Worm (Caenorhabditis elegans) whole organism, mixed stage, embryonic: ENCODE data around the gene nmr-1.

Experiments used
- M03D4.4 ChIP-seq: sonication (generic microtip); optimal IDR thresholded peaks from 2 replicates; lab custom pipeline; 2017; ENCODE audit warnings: mild to moderate bottlenecking, missing genetic modification characterization, missing compliant biosample characterization
- blmp-1 ChIP-seq: fragments of 150-350 bp; optimal IDR thresholded peaks from 2 replicates; lab custom pipeline; 2014; ENCODE audit warnings: missing biosample characterization, missing genetic modification characterization
- ces-1 ChIP-seq: fragments of 150-350 bp; optimal IDR thresholded peaks from 2 replicates; lab custom pipeline; 2014; ENCODE audit warnings: missing biosample characterization, missing genetic modification reagents, missing genetic modification characterization
- elt-3 ChIP-seq: fragments of 150-350 bp; optimal IDR thresholded peaks from 2 replicates; lab custom pipeline; 2014; ENCODE audit warnings: missing biosample characterization, missing genetic modification characterization
- mab-5 ChIP-seq: fragments of 150-350 bp; optimal IDR thresholded peaks from 2 replicates; lab custom pipeline; 2014; ENCODE audit warnings: missing biosample characterization, missing genetic modification characterization
- nhr-12 ChIP-seq: fragments of 150-350 bp; optimal IDR thresholded peaks from 2 replicates; lab custom pipeline; 2014; ENCODE audit warnings: missing biosample characterization, missing genetic modification characterization
- nhr-2 ChIP-seq: fragments of 150-350 bp; optimal IDR thresholded peaks from 2 replicates; lab custom pipeline; 2014; ENCODE audit warnings: missing biosample characterization, missing genetic modification characterization
- nhr-237 ChIP-seq: fragments of 150-350 bp; optimal IDR thresholded peaks from 2 replicates; lab custom pipeline; 2014; ENCODE audit warnings: missing biosample characterization, missing genetic modification characterization
- nhr-28 ChIP-seq: fragments of 150-350 bp; optimal IDR thresholded peaks from 2 replicates; lab custom pipeline; 2014; ENCODE audit warnings: missing biosample characterization, missing genetic modification characterization
- unc-120 ChIP-seq: sonication (generic microtip); optimal IDR thresholded peaks from 2 replicates; lab custom pipeline; 2017; ENCODE audit warnings: missing genetic modification characterization, missing compliant biosample characterization; ENCODE audit not compliant: poor library complexity, severe bottlenecking
- unc-39 ChIP-seq: fragments of 150-350 bp; optimal IDR thresholded peaks from 2 replicates; lab custom pipeline; 2014; ENCODE audit warnings: missing biosample characterization, missing genetic modification characterization
- ztf-11 ChIP-seq: fragments of 150-350 bp; optimal IDR thresholded peaks from 2 replicates; lab custom pipeline; 2014; ENCODE audit warnings: missing biosample characterization, missing genetic modification characterization

DNA sequence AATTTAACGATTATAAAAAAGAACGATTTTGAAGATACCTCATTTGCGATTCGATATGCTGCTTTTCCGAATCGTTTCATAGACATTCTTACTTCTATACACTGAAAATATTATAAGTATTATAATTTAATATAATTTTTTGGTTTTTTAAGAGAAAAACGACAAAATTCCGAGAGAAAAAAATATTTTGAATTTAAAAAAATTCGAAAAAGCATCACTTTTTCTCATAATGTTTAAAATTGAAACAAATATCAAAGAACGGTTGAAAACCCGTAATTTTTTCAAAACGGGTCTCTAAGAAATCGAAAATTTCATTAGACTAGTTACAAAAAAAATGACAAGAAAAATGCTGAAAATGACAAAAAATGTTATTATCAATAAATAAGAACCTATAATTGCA is 50.8 kb downstream of the nmr-1 start, which contains the start of gene pink-1:
- no peak for TF ChIP-seq ces-1
- TF ChIP-seq unc-39 (tag; lab: Kevin White, UChicago), result no peak
- TF ChIP-seq M03D4.4 (tag; lab: Kevin White, UChicago), result no peak
- no peak for TF ChIP-seq ztf-11 (tag; lab: Kevin White, UChicago)
- no peak for TF ChIP-seq unc-120 (tag; lab: Kevin White, UChicago)
- no peak for TF ChIP-seq nhr-12
- TF ChIP-seq blmp-1, result no peak
- no peak for TF ChIP-seq nhr-28 (tag; lab: Kevin White, UChicago)
- TF ChIP-seq mab-5 (tag; lab: Kevin White, UChicago), result no peak
- TF ChIP-seq nhr-2, result no peak
- no peak for TF ChIP-seq elt-3 (tag; lab: Kevin White, UChicago)
- no peak for TF ChIP-seq nhr-237 (tag; lab: Kevin White, UChicago)
